Fruit fly (Drosophila melanogaster) whole organism, embryonic: Measurements from ENCODE around the gene lectin-37Da.

Experiments
- Atf3 ChIP-seq: fragments of 200-800 bp; sonication (Bioruptor generic); optimal IDR thresholded peaks from 3 replicates; lab custom pipeline; 2016; ENCODE audit warnings: missing biosample characterization, missing genetic modification characterization
- CG11093 ChIP-seq: fragments of 200-800 bp; sonication (Bioruptor generic); IDR thresholded peaks from 3 replicates; pipeline ENCODE4 v1.3.6; 2022; ENCODE audit warnings: missing biosample characterization, missing genetic modification characterization
- CG12071 ChIP-seq: fragments of 200-800 bp; sonication (Bioruptor generic); optimal IDR thresholded peaks from 3 replicates; lab custom pipeline; 2018; ENCODE audit warnings: missing biosample characterization, mild to moderate bottlenecking, missing genetic modification characterization
- CG13894 ChIP-seq: fragments of 200-800 bp; sonication (Bioruptor generic); optimal IDR thresholded peaks from 3 replicates; lab custom pipeline; 2018; ENCODE audit warnings: missing biosample characterization, mild to moderate bottlenecking, missing genetic modification characterization, moderate library complexity
- CG14965 ChIP-seq: fragments of 200-800 bp; sonication (Bioruptor generic); optimal IDR thresholded peaks from 2 replicates; lab custom pipeline; 2016; ENCODE audit warnings: missing biosample characterization, missing genetic modification characterization, borderline replicate concordance
- CG15479 ChIP-seq: fragments of 200-800 bp; sonication (Bioruptor generic); optimal IDR thresholded peaks from 3 replicates; lab custom pipeline; 2019; ENCODE audit warnings: missing biosample characterization, mild to moderate bottlenecking, missing genetic modification characterization, moderate library complexity
- CG15696 ChIP-seq: fragments of 200-800 bp; sonication (Bioruptor generic); optimal IDR thresholded peaks from 2 replicates; lab custom pipeline; 2019; ENCODE audit warnings: missing biosample characterization, mild to moderate bottlenecking, missing genetic modification characterization, moderate library complexity
- CG16779 ChIP-seq: fragments of 200-800 bp; sonication (Bioruptor generic); IDR thresholded peaks from 2 replicates; pipeline ENCODE4 v1.3.6; 2022; ENCODE audit warnings: missing biosample characterization, missing genetic modification characterization
- CG17385 ChIP-seq: fragments of 200-800 bp; sonication (Bioruptor generic); optimal IDR thresholded peaks from 3 replicates; lab custom pipeline; 2018; ENCODE audit warnings: missing biosample characterization, mild to moderate bottlenecking, missing genetic modification characterization
- CG34224 ChIP-seq: fragments of 200-800 bp; sonication (Bioruptor generic); IDR thresholded peaks from 3 replicates; pipeline ENCODE4 v1.3.6; 2022; ENCODE audit warnings: missing biosample characterization, missing genetic modification characterization; ENCODE audit not compliant: partially characterized antibody
- CG34422 ChIP-seq: fragments of 200-800 bp; sonication (Bioruptor generic); IDR thresholded peaks from 3 replicates; pipeline ENCODE4 v1.3.6; 2022; ENCODE audit warnings: missing biosample characterization, missing genetic modification characterization
- CG3726 ChIP-seq: fragments of 200-800 bp; sonication (Bioruptor generic); IDR thresholded peaks from 3 replicates; pipeline ENCODE4, ENCODE4 v1.3.6; 2022; ENCODE audit warnings: missing biosample characterization, missing genetic modification characterization
- CG42726 ChIP-seq: fragments of 200-800 bp; sonication (Bioruptor generic); IDR thresholded peaks from 2 replicates; pipeline ENCODE4 v1.3.6; 2022; ENCODE audit warnings: missing biosample characterization, missing genetic modification characterization; ENCODE audit not compliant: partially characterized antibody
- CG4730 ChIP-seq: fragments of 200-800 bp; sonication (Bioruptor generic); IDR thresholded peaks from 2 replicates; pipeline ENCODE4 v1.3.6; 2022; ENCODE audit warnings: missing biosample characterization, missing genetic modification characterization
- CG7928 ChIP-seq: fragments of 200-800 bp; sonication (Bioruptor generic); optimal IDR thresholded peaks from 2 replicates; lab custom pipeline; 2017; ENCODE audit warnings: missing biosample characterization, mild to moderate bottlenecking, missing genetic modification characterization
- CG7987 ChIP-seq: fragments of 200-800 bp; sonication (Bioruptor generic); optimal IDR thresholded peaks from 2 replicates; lab custom pipeline; 2018; ENCODE audit warnings: missing biosample characterization, mild to moderate bottlenecking, missing genetic modification characterization, moderate library complexity
- CG8388 ChIP-seq: fragments of 200-800 bp; sonication (Bioruptor generic); optimal IDR thresholded peaks from 2 replicates; lab custom pipeline; 2019; ENCODE audit warnings: missing biosample characterization, mild to moderate bottlenecking, missing genetic modification characterization, moderate library complexity
- CG8924 ChIP-seq: fragments of 200-800 bp; optimal IDR thresholded peaks from 3 replicates; lab custom pipeline; 2019; ENCODE audit warnings: missing biosample characterization, mild to moderate bottlenecking, missing genetic modification characterization, moderate library complexity
- CG9437 ChIP-seq: fragments of 200-800 bp; sonication (Bioruptor generic); optimal IDR thresholded peaks from 2 replicates; lab custom pipeline; 2018; ENCODE audit warnings: missing biosample characterization, mild to moderate bottlenecking, missing genetic modification characterization
- CTCF ChIP-seq: fragments of 200-800 bp; sonication (Bioruptor generic); optimal IDR thresholded peaks from 2 replicates; lab custom pipeline; 2017; ENCODE audit warnings: missing biosample characterization, mild to moderate bottlenecking, missing genetic modification characterization, moderate library complexity
- Eip74EF ChIP-seq, 2 experiments: fragments of 200-800 bp in 1 of 2; fragments of >200 bp in 1 of 2; sonication (Bioruptor generic) in 1 of 2; optimal IDR thresholded peaks; 2 replicates each; lab custom pipeline; 2017 to 2019; ENCODE audit warnings: missing biosample characterization in 2 of 2, missing genetic modification characterization in 2 of 2, mild to moderate bottlenecking in 1 of 2, moderate library complexity in 1 of 2
- Hr3 ChIP-seq: fragments of 200-800 bp; sonication (Bioruptor generic); optimal IDR thresholded peaks from 3 replicates; lab custom pipeline; 2016; ENCODE audit warnings: missing biosample characterization, missing genetic modification characterization
- Lhr ChIP-seq: fragments of 200-800 bp; sonication (Bioruptor generic); optimal IDR thresholded peaks from 3 replicates; lab custom pipeline; 2017; ENCODE audit warnings: mild to moderate bottlenecking, missing biosample characterization, missing genetic modification reagents, missing genetic modification characterization
- Lim3 ChIP-seq: fragments of 200-800 bp; sonication (Bioruptor generic); IDR thresholded peaks from 2 replicates; pipeline ENCODE4 v1.3.6; 2022; ENCODE audit warnings: missing biosample characterization, missing genetic modification characterization
- Oaz ChIP-seq: fragments of 200-800 bp; sonication (Bioruptor generic); IDR thresholded peaks from 2 replicates; pipeline ENCODE4 v1.3.6; 2022; ENCODE audit warnings: missing biosample characterization, missing genetic modification characterization
- Oli ChIP-seq: fragments of 200-800 bp; sonication (Bioruptor generic); optimal IDR thresholded peaks from 2 replicates; lab custom pipeline; 2018; ENCODE audit warnings: missing biosample characterization, mild to moderate bottlenecking, missing genetic modification characterization, moderate library complexity
- Opbp ChIP-seq: fragments of 200-800 bp; sonication (Bioruptor generic); IDR thresholded peaks from 3 replicates; pipeline ENCODE4 v1.3.6; 2022; ENCODE audit warnings: missing biosample characterization, missing genetic modification characterization; ENCODE audit not compliant: partially characterized antibody
- ap ChIP-seq: fragments of 200-800 bp; sonication (Bioruptor generic); IDR thresholded peaks from 2 replicates; pipeline ENCODE4 v1.3.6; 2022; ENCODE audit warnings: missing biosample characterization, missing genetic modification characterization
- ase ChIP-seq: fragments of 200-800 bp; sonication (Bioruptor generic); IDR thresholded peaks from 3 replicates; pipeline ENCODE4 v1.3.6; 2022; ENCODE audit warnings: missing biosample characterization, missing genetic modification characterization
- az2 ChIP-seq: fragments of 200-800 bp; sonication (Bioruptor generic); optimal IDR thresholded peaks from 3 replicates; lab custom pipeline; 2016; ENCODE audit warnings: missing biosample characterization, missing genetic modification characterization
- cad ChIP-seq: fragments of >200 bp; optimal IDR thresholded peaks from 2 replicates; lab custom pipeline; 2017; ENCODE audit warnings: missing biosample characterization, missing genetic modification characterization
- crol ChIP-seq: fragments of 200-800 bp; sonication (Bioruptor generic); IDR thresholded peaks from 2 replicates; pipeline ENCODE4 v1.3.6; 2022; ENCODE audit warnings: missing biosample characterization, missing genetic modification characterization
- dpn ChIP-seq, 2 experiments: fragments of 200-800 bp; sonication (Bioruptor generic); optimal IDR thresholded peaks; 3 replicates each; lab custom pipeline; 2016; ENCODE audit warnings: missing biosample characterization in 2 of 2, missing genetic modification characterization in 2 of 2
- ems ChIP-seq: fragments of 200-800 bp; sonication (Bioruptor generic); optimal IDR thresholded peaks from 3 replicates; lab custom pipeline; 2016; ENCODE audit warnings: missing biosample characterization, missing genetic modification characterization
- fd102C ChIP-seq: fragments of 200-800 bp; sonication (Bioruptor generic); optimal IDR thresholded peaks from 2 replicates; lab custom pipeline; 2018; ENCODE audit warnings: missing biosample characterization, mild to moderate bottlenecking, missing genetic modification characterization, moderate library complexity
- gce ChIP-seq: fragments of 200-800 bp; sonication (Bioruptor generic); IDR thresholded peaks from 3 replicates; pipeline ENCODE4 v1.3.6; 2022; ENCODE audit warnings: missing biosample characterization, missing genetic modification characterization
- gcm ChIP-seq: fragments of 200-800 bp; sonication (Bioruptor generic); optimal IDR thresholded peaks from 2 replicates; lab custom pipeline; 2019; ENCODE audit warnings: missing biosample characterization, mild to moderate bottlenecking, missing genetic modification characterization, moderate library complexity
- gsb-n ChIP-seq: fragments of 200-800 bp; sonication (Bioruptor generic); optimal IDR thresholded peaks from 3 replicates; lab custom pipeline; 2018; ENCODE audit warnings: missing biosample characterization, mild to moderate bottlenecking, missing genetic modification characterization
- hbn ChIP-seq: fragments of 200-800 bp; sonication (Bioruptor generic); IDR thresholded peaks from 2 replicates; pipeline ENCODE4 v1.3.6; 2022; ENCODE audit warnings: missing biosample characterization, missing genetic modification characterization; ENCODE audit not compliant: partially characterized antibody
- hkb ChIP-seq, 2 experiments: fragments of 200-800 bp in 1 of 2; fragments of >200 bp in 1 of 2; sonication (Bioruptor generic) in 1 of 2; IDR thresholded peaks in 1 of 2; optimal IDR thresholded peaks in 1 of 2; 2 replicates each; pipeline versions ENCODE4 v1.3.6 to Lab custom; 2017 to 2022; ENCODE audit warnings: missing biosample characterization in 1 of 2, missing genetic modification characterization in 1 of 2
- nerfin-1 ChIP-seq: fragments of 200-800 bp; sonication (Bioruptor generic); optimal IDR thresholded peaks from 3 replicates; lab custom pipeline; 2019; ENCODE audit warnings: missing biosample characterization, mild to moderate bottlenecking, missing genetic modification characterization, moderate library complexity
- nom ChIP-seq: fragments of 200-800 bp; sonication (Bioruptor generic); optimal IDR thresholded peaks from 2 replicates; lab custom pipeline; 2017; ENCODE audit warnings: missing biosample characterization, missing genetic modification characterization, mild to moderate bottlenecking, moderate library complexity, missing genetic modification reagents
- pita ChIP-seq: fragments of 200-800 bp; sonication (Bioruptor generic); optimal IDR thresholded peaks from 2 replicates; lab custom pipeline; 2017; ENCODE audit warnings: missing biosample characterization, mild to moderate bottlenecking, missing genetic modification characterization
- schlank ChIP-seq: fragments of 200-800 bp; sonication (Bioruptor generic); optimal IDR thresholded peaks from 2 replicates; lab custom pipeline; 2018; ENCODE audit warnings: missing biosample characterization, mild to moderate bottlenecking, missing genetic modification characterization
- sim ChIP-seq: fragments of 200-800 bp; sonication (Bioruptor generic); IDR thresholded peaks from 2 replicates; pipeline ENCODE4 v1.3.6; 2022; ENCODE audit warnings: missing biosample characterization, missing genetic modification characterization
- sqz ChIP-seq: fragments of 200-800 bp; sonication (Bioruptor generic); optimal IDR thresholded peaks from 3 replicates; lab custom pipeline; 2018; ENCODE audit warnings: missing biosample characterization, mild to moderate bottlenecking, missing genetic modification characterization
- ttk ChIP-seq: fragments of 200-800 bp; sonication (Bioruptor generic); IDR thresholded peaks from 2 replicates; pipeline ENCODE4 v2.1.2; 2022; ENCODE audit warnings: missing biosample characterization, missing genetic modification characterization
- tup ChIP-seq: fragments of 200-800 bp; sonication (Bioruptor generic); optimal IDR thresholded peaks from 2 replicates; lab custom pipeline; 2016; ENCODE audit warnings: missing biosample characterization, mild to moderate bottlenecking, missing genetic modification characterization, moderate library complexity
- vnd ChIP-seq: fragments of 200-800 bp; sonication (Bioruptor generic); IDR thresholded peaks from 3 replicates; pipeline ENCODE4 v1.3.6; 2022; ENCODE audit warnings: missing biosample characterization, missing genetic modification characterization; ENCODE audit not compliant: partially characterized antibody

The lectin-37Da gene

dm6 chr2L:19444734-19445140 lies 26.6 kb downstream of the lectin-37Da start, which contains the start of gene Hs2st (continued):
- TF ChIP-seq CG14965 (peak; percentile 15), CG17385 (GFP tag; lab: Kevin White, UChicago) (peak; percentile 82), CG42726 (GFP tag; lab: Robert Waterston, UW) (no peak), CG16779 (GFP tag; lab: Robert Waterston, UW) (peak; percentile 83), CG15479 (GFP tag; lab: Kevin White, UChicago) (peak; percentile 93), ase (peak; percentile 87; the same call in 2 of the 3 replicates), dpn (GFP tag; optimal IDR thresholded peaks at IDR 0.05; lab: Kevin White, UChicago) (peak; percentile 96 to 97), CG34224 (no peak), gce (GFP tag; lab: Robert Waterston, UW) (peak; percentile 57; the same call in 1 of the 3 replicates), Lim3 (GFP tag; lab: Robert Waterston, UW) (peak; percentile 77), ttk (GFP tag; lab: Robert Waterston, UW) (peak; percentile 86), fd102C (GFP tag; lab: Kevin White, UChicago) (peak; percentile 27), CG12071 (GFP tag; lab: Kevin White, UChicago) (peak; percentile 47), CTCF (peak; percentile 28), CG3726 (GFP tag; lab: Robert Waterston, UW) (peak; percentile 91; the same call in 2 of the 3 replicates), CG13894 (tag; lab: Kevin White, UChicago) (peak; percentile 90), Hr3 (GFP tag; lab: Kevin White, UChicago) (peak; percentile 97), nom (GFP tag; lab: Kevin White, UChicago) (peak; percentile 80), CG15696 (tag; lab: Kevin White, UChicago) (peak; percentile 91), hkb (optimal IDR thresholded peaks at IDR 0.05; lab: Kevin White, UChicago) (peak; percentile 97), hkb (GFP tag; IDR thresholded peaks at IDR 0.05; lab: Robert Waterston, UW) (peak; percentile 82), Eip74EF (GFP tag; optimal IDR thresholded peaks at IDR 0.05; lab: Kevin White, UChicago) (no peak), gsb-n (tag; lab: Kevin White, UChicago) (no peak), CG8388 (GFP tag; lab: Kevin White, UChicago) (peak; percentile 85), cad (GFP tag; lab: Kevin White, UChicago) (no peak), pita (GFP tag; lab: Kevin White, UChicago) (no peak), vnd (GFP tag; lab: Robert Waterston, UW) (peak; percentile 24; the same call in 1 of the 3 replicates), CG8924 (tag; lab: Kevin White, UChicago) (peak; percentile 88), CG34422 (peak; percentile 94), ap (peak; percentile 80), az2 (GFP tag; lab: Kevin White, UChicago) (peak; percentile 94), sim (GFP tag; lab: Robert Waterston, UW) (peak; percentile 64; the same call in 1 of the 2 replicates), gcm (GFP tag; lab: Kevin White, UChicago) (no peak), CG7987 (GFP tag; lab: Kevin White, UChicago) (peak; percentile 87), nerfin-1 (tag; lab: Kevin White, UChicago) (peak; percentile 98), CG7928 (GFP tag; lab: Kevin White, UChicago) (peak; percentile 71), sqz (GFP tag; lab: Kevin White, UChicago) (peak; percentile 88), CG4730 (GFP tag; lab: Robert Waterston, UW) (peak; percentile 90), crol (no peak; the same call in 1 of the 2 replicates), Lhr (GFP tag; lab: Kevin White, UChicago) (peak; percentile 92), Oaz (GFP tag; lab: Robert Waterston, UW) (peak; percentile 87), schlank (peak; percentile 78), Opbp (GFP tag; lab: Robert Waterston, UW) (0 out of 3 replicates have a peak, but pooled peaks have one; percentile 53), CG9437 (GFP tag; lab: Kevin White, UChicago) (peak; percentile 69), tup (GFP tag; lab: Kevin White, UChicago) (peak; percentile 91), CG11093 (GFP tag; lab: Robert Waterston, UW) (peak; percentile 92), hbn (GFP tag; lab: Robert Waterston, UW) (no peak), ems (GFP tag; lab: Kevin White, UChicago) (peak; percentile 95), Oli (peak; percentile 85), Atf3 (peak; percentile 94)
